Fruit fly (Drosophila melanogaster) whole organism, adult: ENCODE results near the gene CG32299.

Experiments used
- CG11617 ChIP-seq: fragments of 200-800 bp; sonication (Bioruptor generic); optimal IDR thresholded peaks from 2 replicates; lab custom pipeline; 2017; ENCODE audit warnings: mild to moderate bottlenecking, missing biosample characterization, missing genetic modification reagents, missing genetic modification characterization
- CG12768 ChIP-seq: fragments of 200-800 bp; sonication (Bioruptor generic); optimal IDR thresholded peaks from 2 replicates; lab custom pipeline; 2017; ENCODE audit warnings: missing biosample characterization, missing genetic modification characterization, mild to moderate bottlenecking, moderate library complexity, missing genetic modification reagents
- Crg-1 ChIP-seq: fragments of 200-800 bp; sonication (Bioruptor generic); optimal IDR thresholded peaks from 2 replicates; lab custom pipeline; 2016; ENCODE audit warnings: missing biosample characterization, missing genetic modification characterization
- Hr96 ChIP-seq: fragments of 200-800 bp; sonication (Bioruptor generic); optimal IDR thresholded peaks from 2 replicates; lab custom pipeline; 2016; ENCODE audit warnings: missing biosample characterization, missing genetic modification characterization
- cnc ChIP-seq, 2 experiments: fragments of >200 bp; optimal IDR thresholded peaks; 2 replicates each; lab custom pipeline; 2017
- kay ChIP-seq: fragments of 200-800 bp; sonication (Bioruptor generic); peaks from one replicate; lab custom pipeline; 2016; ENCODE audit warnings: missing biosample characterization, missing genetic modification characterization, borderline replicate concordance
- pad ChIP-seq: fragments of 200-800 bp; sonication (Bioruptor generic); optimal IDR thresholded peaks from 3 replicates; lab custom pipeline; 2017; ENCODE audit warnings: missing biosample characterization, missing genetic modification characterization, mild to moderate bottlenecking, moderate library complexity, missing genetic modification reagents

DNA sequence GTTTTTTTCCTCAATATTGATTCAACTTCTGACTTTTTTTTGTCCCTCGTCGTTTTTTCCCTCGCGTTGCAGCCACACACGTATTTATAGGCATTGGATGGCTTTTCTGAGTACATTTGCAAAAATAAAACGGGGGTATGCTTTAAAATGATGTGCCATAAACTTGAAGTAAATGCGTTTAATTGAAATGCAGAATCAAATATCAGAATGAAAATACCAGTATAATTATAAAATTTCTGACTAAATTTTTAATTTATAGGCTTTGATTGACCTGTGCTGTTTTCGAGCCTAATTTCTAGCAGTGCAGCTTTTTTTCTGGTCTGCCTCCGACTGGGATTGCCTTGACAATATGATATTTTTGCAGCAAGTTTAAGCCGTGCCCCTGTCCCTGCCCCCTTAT is 40.6 kb upstream of the CG32299 start:
- TF ChIP-seq cnc (optimal IDR thresholded peaks at IDR 0.05; lab: Kevin White, UChicago) = no peak
- TF ChIP-seq CG12768 (GFP tag; lab: Kevin White, UChicago) = no peak
- no peak for TF ChIP-seq CG11617
- TF ChIP-seq pad (GFP tag; lab: Kevin White, UChicago) = no peak
- TF ChIP-seq kay (GFP tag; lab: Kevin White, UChicago) = no peak
- TF ChIP-seq Crg-1 (GFP tag; lab: Kevin White, UChicago) = no peak
- TF ChIP-seq Hr96 (GFP tag; lab: Kevin White, UChicago) = no peak
